Fruit fly (Drosophila melanogaster) whole organism, prepupa: ENCODE measurements around the gene Task7.

Experiments
- CG10669 ChIP-seq: fragments of 200-800 bp; sonication (Bioruptor generic); optimal IDR thresholded peaks from 3 replicates; lab custom pipeline; 2018; ENCODE audit warnings: missing biosample characterization, mild to moderate bottlenecking, missing genetic modification characterization, moderate library complexity
- CG11294 ChIP-seq: fragments of 200-800 bp; sonication (Bioruptor generic); IDR thresholded peaks from 2 replicates; pipeline ENCODE4 v1.3.6; 2022; ENCODE audit warnings: missing biosample characterization, missing genetic modification characterization
- CG11762 ChIP-seq: fragments of 200-800 bp; sonication (Bioruptor generic); optimal IDR thresholded peaks from 3 replicates; lab custom pipeline; 2016; ENCODE audit warnings: missing biosample characterization, missing genetic modification characterization; ENCODE audit not compliant: insufficient read depth
- CG15336 ChIP-seq: fragments of 200-800 bp; sonication (Bioruptor generic); IDR thresholded peaks from 2 replicates; pipeline ENCODE4 v1.3.6; 2022; ENCODE audit warnings: missing biosample characterization, missing genetic modification characterization
- CG1621 ChIP-seq: fragments of 200-800 bp; sonication (Bioruptor generic); optimal IDR thresholded peaks from 3 replicates; lab custom pipeline; 2018; ENCODE audit warnings: missing biosample characterization, mild to moderate bottlenecking, missing genetic modification characterization
- CG16779 ChIP-seq: fragments of 200-800 bp; sonication (Bioruptor generic); optimal IDR thresholded peaks from 3 replicates; lab custom pipeline; 2017; ENCODE audit warnings: missing biosample characterization, mild to moderate bottlenecking, missing genetic modification characterization
- CG3032 ChIP-seq: fragments of 200-800 bp; optimal IDR thresholded peaks from 2 replicates; lab custom pipeline; 2019; ENCODE audit warnings: missing biosample characterization, mild to moderate bottlenecking, missing genetic modification characterization, moderate library complexity
- CG3919 ChIP-seq: fragments of 200-800 bp; sonication (Bioruptor generic); optimal IDR thresholded peaks from 3 replicates; lab custom pipeline; 2016; ENCODE audit warnings: missing biosample characterization, missing genetic modification characterization
- CG4318 ChIP-seq: fragments of 200-800 bp; sonication (Bioruptor generic); optimal IDR thresholded peaks from 3 replicates; lab custom pipeline; 2017; ENCODE audit warnings: missing biosample characterization, mild to moderate bottlenecking, missing genetic modification characterization
- CG6163 ChIP-seq: fragments of 200-800 bp; sonication (Bioruptor generic); IDR thresholded peaks from 3 replicates; pipeline ENCODE4 v1.3.6; 2022; ENCODE audit warnings: missing biosample characterization, missing genetic modification characterization
- CG6276 ChIP-seq: fragments of 200-800 bp; sonication (Bioruptor generic); optimal IDR thresholded peaks from 2 replicates; lab custom pipeline; 2017; ENCODE audit warnings: missing biosample characterization, mild to moderate bottlenecking, missing genetic modification characterization
- CG6808 ChIP-seq: fragments of 200-800 bp; sonication (Bioruptor generic); optimal IDR thresholded peaks from 3 replicates; lab custom pipeline; 2017; ENCODE audit warnings: missing biosample characterization, missing genetic modification characterization, mild to moderate bottlenecking, moderate library complexity, missing genetic modification reagents
- CG6854 ChIP-seq: fragments of 200-800 bp; sonication (Bioruptor generic); optimal IDR thresholded peaks from 2 replicates; lab custom pipeline; 2017; ENCODE audit warnings: missing biosample characterization, mild to moderate bottlenecking, missing genetic modification characterization
- CG8119 ChIP-seq: fragments of 200-800 bp; sonication (Bioruptor generic); IDR thresholded peaks from 3 replicates; pipeline ENCODE4 v1.3.6; 2022; ENCODE audit warnings: missing biosample characterization, missing genetic modification characterization
- CG8319 ChIP-seq: fragments of 200-800 bp; sonication (Bioruptor generic); optimal IDR thresholded peaks from 3 replicates; lab custom pipeline; 2016; ENCODE audit warnings: missing biosample characterization, missing genetic modification characterization
- Eip75B ChIP-seq: fragments of 200-800 bp; sonication (Bioruptor generic); optimal IDR thresholded peaks from 3 replicates; lab custom pipeline; 2016; ENCODE audit warnings: missing biosample characterization, missing genetic modification characterization
- Eip78C ChIP-seq: fragments of 200-800 bp; sonication (Bioruptor generic); peaks from one replicate; lab custom pipeline; 2016; ENCODE audit warnings: missing biosample characterization, missing genetic modification characterization
- Ets96B ChIP-seq: fragments of 200-800 bp; optimal IDR thresholded peaks from 2 replicates; lab custom pipeline; 2019; ENCODE audit warnings: missing biosample characterization, mild to moderate bottlenecking, missing genetic modification characterization, moderate library complexity
- Hr38 ChIP-seq: sonication (Bioruptor generic); optimal IDR thresholded peaks from 2 replicates; lab custom pipeline; 2016; ENCODE audit warnings: missing biosample characterization, missing genetic modification characterization
- Hr39 ChIP-seq: fragments of 200-800 bp; sonication (Bioruptor generic); optimal IDR thresholded peaks from 2 replicates; lab custom pipeline; 2016; ENCODE audit warnings: missing biosample characterization, missing genetic modification characterization
- Lpt ChIP-seq: fragments of 200-800 bp; sonication (Bioruptor generic); optimal IDR thresholded peaks from 3 replicates; lab custom pipeline; 2016; ENCODE audit warnings: missing biosample characterization, missing genetic modification characterization
- Met ChIP-seq: fragments of 200-800 bp; sonication (Bioruptor generic); optimal IDR thresholded peaks from 3 replicates; lab custom pipeline; 2016; ENCODE audit warnings: missing biosample characterization, missing genetic modification characterization
- OdsH ChIP-seq: fragments of 200-800 bp; sonication (Bioruptor generic); optimal IDR thresholded peaks from 3 replicates; lab custom pipeline; 2016; ENCODE audit warnings: missing biosample characterization, missing genetic modification characterization
- Smox ChIP-seq: fragments of 200-800 bp; sonication (Bioruptor generic); optimal IDR thresholded peaks from 3 replicates; lab custom pipeline; 2016; ENCODE audit warnings: missing biosample characterization, missing genetic modification characterization
- Sox102F ChIP-seq: fragments of 200-800 bp; sonication (Bioruptor generic); optimal IDR thresholded peaks from 2 replicates; lab custom pipeline; 2016; ENCODE audit warnings: missing biosample characterization, mild to moderate bottlenecking, missing genetic modification characterization
- achi ChIP-seq: fragments of 200-800 bp; sonication (Bioruptor generic); optimal IDR thresholded peaks from 3 replicates; lab custom pipeline; 2016; ENCODE audit warnings: missing biosample characterization, missing genetic modification characterization
- acj6 ChIP-seq: fragments of 200-800 bp; sonication (Bioruptor generic); optimal IDR thresholded peaks from 3 replicates; lab custom pipeline; 2016; ENCODE audit warnings: missing biosample characterization, missing genetic modification characterization
- cyc ChIP-seq: fragments of 200-800 bp; sonication (Bioruptor generic); optimal IDR thresholded peaks from 3 replicates; lab custom pipeline; 2016; ENCODE audit warnings: missing biosample characterization, missing genetic modification characterization
- dsx ChIP-seq: fragments of 200-800 bp; optimal IDR thresholded peaks from 3 replicates; lab custom pipeline; 2019; ENCODE audit warnings: missing biosample characterization, mild to moderate bottlenecking, missing genetic modification characterization, moderate library complexity; ENCODE audit not compliant: poor library complexity, severe bottlenecking
- fd85E ChIP-seq: fragments of 200-800 bp; sonication (Bioruptor generic); optimal IDR thresholded peaks from 3 replicates; lab custom pipeline; 2016; ENCODE audit warnings: missing biosample characterization, missing genetic modification characterization
- fkh ChIP-seq: fragments of 200-800 bp; sonication (Bioruptor generic); optimal IDR thresholded peaks from 3 replicates; lab custom pipeline; 2017; ENCODE audit warnings: missing biosample characterization, mild to moderate bottlenecking, missing genetic modification characterization, moderate library complexity
- salr ChIP-seq, 2 experiments: fragments of 200-800 bp; sonication (Bioruptor generic); optimal IDR thresholded peaks; 3 replicates each; lab custom pipeline; 2016 to 2018; ENCODE audit warnings: missing biosample characterization in 2 of 2, missing genetic modification characterization in 2 of 2, mild to moderate bottlenecking in 1 of 2
- spab ChIP-seq: fragments of 200-800 bp; sonication (Bioruptor generic); optimal IDR thresholded peaks from 2 replicates; lab custom pipeline; 2017; ENCODE audit warnings: missing biosample characterization, mild to moderate bottlenecking, missing genetic modification characterization, missing genetic modification reagents
- ss ChIP-seq, 2 experiments: fragments of 200-800 bp; sonication (Bioruptor generic); optimal IDR thresholded peaks; 2 replicates in 1 of 2; 3 replicates in 1 of 2; lab custom pipeline; 2017 to 2018; ENCODE audit warnings: mild to moderate bottlenecking in 2 of 2, missing biosample characterization in 2 of 2, missing genetic modification characterization in 2 of 2, moderate library complexity in 1 of 2
- vri ChIP-seq: fragments of 200-800 bp; sonication (Bioruptor generic); optimal IDR thresholded peaks from 3 replicates; lab custom pipeline; 2016; ENCODE audit warnings: missing biosample characterization, mild to moderate bottlenecking, missing genetic modification characterization

The Task7 gene

DNA sequence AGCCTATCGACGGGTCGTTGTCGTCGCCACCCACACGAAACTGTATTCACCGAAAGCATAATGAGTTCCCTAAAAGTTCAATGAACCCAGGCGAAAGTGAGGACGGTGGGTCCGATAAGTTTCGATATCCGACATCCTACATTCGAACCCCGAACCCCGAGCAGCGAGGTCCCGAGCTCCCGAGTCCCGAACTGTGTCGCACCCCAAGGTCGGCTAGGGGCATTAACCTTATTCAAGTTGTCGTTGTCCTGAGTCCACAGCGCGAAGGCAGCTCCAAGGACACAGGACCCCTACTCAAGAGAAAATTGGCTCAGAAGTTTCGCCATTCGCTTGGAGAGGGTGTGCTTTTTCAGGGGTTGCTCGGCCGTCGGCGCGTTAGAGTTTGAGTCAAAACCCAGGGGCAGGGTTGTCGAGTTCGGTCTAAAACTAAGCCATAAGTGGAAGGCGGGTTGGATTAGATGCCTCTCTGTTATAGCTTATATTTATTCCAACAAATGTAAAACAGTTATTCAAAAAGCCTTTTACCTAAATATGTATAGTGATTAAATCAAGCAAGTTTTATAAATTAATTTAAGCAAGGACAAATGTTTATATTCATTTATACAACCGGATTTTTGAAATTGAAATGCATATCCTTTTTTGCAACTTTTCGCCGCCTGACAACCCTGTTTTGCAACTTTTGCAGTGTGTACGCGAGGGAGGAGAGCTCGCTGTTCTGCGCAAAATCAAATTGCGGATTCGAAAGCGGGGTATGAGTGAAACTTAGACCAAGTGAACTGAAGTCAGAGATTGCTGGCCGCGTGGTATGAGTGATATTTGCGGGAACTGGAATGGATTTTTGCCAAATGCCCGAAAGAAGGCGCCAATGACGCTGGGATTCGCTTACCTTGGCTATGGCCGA, 47.5 kb upstream of the Task7 start (continued):
- TF ChIP-seq CG10669 (GFP tag; lab: Kevin White, UChicago) (peak; percentile 46), CG4318 (GFP tag; lab: Kevin White, UChicago) (peak; percentile 13), CG11294 (peak; percentile 31; the same call in 1 of the 2 replicates), vri (GFP tag; lab: Kevin White, UChicago) (peak; percentile 24), Eip75B (GFP tag; lab: Kevin White, UChicago) (peak; percentile 45), CG6163 (GFP tag; lab: Robert Waterston, UW) (0 out of 3 replicates have a peak, but pooled peaks have one; percentile 17), achi (GFP tag; lab: Kevin White, UChicago) (peak; percentile 55), spab (GFP tag; lab: Kevin White, UChicago) (peak; percentile 46), fkh (GFP tag; lab: Kevin White, UChicago) (no peak), CG11762 (GFP tag; lab: Kevin White, UChicago) (no peak), CG15336 (GFP tag; lab: Robert Waterston, UW) (no peak), Lpt (no peak), cyc (GFP tag; lab: Kevin White, UChicago) (peak; percentile 54), fd85E (GFP tag; lab: Kevin White, UChicago) (no peak), CG6276 (GFP tag; lab: Kevin White, UChicago) (peak; percentile 38), CG8119 (peak; percentile 42; the same call in 1 of the 3 replicates), dsx (GFP tag; lab: Kevin White, UChicago) (no peak), CG3919 (GFP tag; lab: Kevin White, UChicago) (peak; percentile 29), Hr38 (GFP tag; lab: Kevin White, UChicago) (no peak), salr (GFP tag; optimal IDR thresholded peaks at IDR 0.05; lab: Kevin White, UChicago) (no peak), CG3032 (tag; lab: Kevin White, UChicago) (no peak), OdsH (peak; percentile 42), CG6808 (GFP tag; lab: Kevin White, UChicago) (peak; percentile 63), Smox (GFP tag; lab: Kevin White, UChicago) (peak; percentile 56), Ets96B (tag; lab: Kevin White, UChicago) (peak; percentile 59), CG1621 (no peak), Hr39 (no peak), CG8319 (GFP tag; lab: Kevin White, UChicago) (no peak), Sox102F (peak; percentile 48)

DNA sequence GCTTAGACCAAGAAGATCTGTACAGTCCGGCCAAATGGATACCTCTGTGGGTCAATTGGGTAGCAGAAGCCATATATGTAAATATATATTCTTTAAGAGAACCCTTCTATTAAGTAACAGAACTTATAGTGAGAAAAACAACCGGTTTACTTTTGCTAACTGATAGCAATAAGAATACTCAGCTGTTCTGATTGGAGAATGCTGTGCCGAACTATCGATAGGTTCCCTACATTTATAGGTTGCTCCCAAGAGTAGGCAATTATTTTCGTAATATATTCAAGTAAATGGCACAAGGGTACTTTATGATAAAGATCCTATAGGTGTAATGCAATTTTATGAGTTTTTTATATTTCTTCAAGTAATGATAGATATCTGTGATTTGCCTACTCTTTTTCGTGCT, 44.3 kb upstream of the Task7 start, which contains the start of gene GstZ1:
Gene GstZ1, minus strand, starts transcription at position 174 of the 400 bp plus-strand sequence.
- TF ChIP-seq CG6854 (GFP tag; lab: Kevin White, UChicago) (no peak), Eip78C (GFP tag; lab: Kevin White, UChicago) (peak; percentile 31)

DNA sequence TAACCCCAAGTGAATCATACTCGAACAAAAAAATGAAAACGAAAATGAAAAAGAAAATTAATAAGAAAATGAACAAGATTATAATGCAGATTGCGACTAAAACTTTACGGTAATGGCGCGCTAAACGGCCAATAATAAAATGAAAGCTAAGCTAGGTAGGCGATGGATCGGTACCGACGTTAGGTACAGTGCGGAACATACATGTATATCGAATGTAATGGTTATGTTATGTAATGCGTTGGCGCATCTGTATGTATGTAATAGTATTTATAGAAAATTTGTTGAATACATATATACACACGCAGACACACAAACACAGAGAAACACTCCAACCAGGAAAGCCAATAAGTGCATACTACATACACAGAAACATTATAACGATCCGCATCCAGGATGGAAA, 42.9 kb upstream of the Task7 start:
- TF ChIP-seq Smox (GFP tag; lab: Kevin White, UChicago) (no peak), Met (GFP tag; lab: Kevin White, UChicago) (no peak), OdsH (no peak), CG6276 (GFP tag; lab: Kevin White, UChicago) (no peak), fd85E (GFP tag; lab: Kevin White, UChicago) (no peak), acj6 (no peak), fkh (GFP tag; lab: Kevin White, UChicago) (no peak), CG6854 (GFP tag; lab: Kevin White, UChicago) (no peak), cyc (GFP tag; lab: Kevin White, UChicago) (no peak), ss (GFP tag; optimal IDR thresholded peaks at IDR 0.05; lab: Kevin White, UChicago) (no peak), CG16779 (tag; lab: Kevin White, UChicago) (no peak), Hr39 (no peak), CG11294 (no peak)
